Worm (Caenorhabditis elegans): ENCODE measurements around the gene Y39B6A.29.

Y39B6A.29 gene

ce11 chrV:18980980-18981529, 43.5 kb downstream of the Y39B6A.29 start, which contains the start of the genes mrps-35 and sws-1 (continued):
- TF ChIP-seq elt-2 (tag; optimal IDR thresholded peaks at IDR 0.05) (peak; percentile 56), ahr-1 (tag; optimal IDR thresholded peaks at IDR 0.05) (no peak), ref-2 (tag; optimal IDR thresholded peaks at IDR 0.05) (peak; percentile 92), tbx-2 (tag; optimal IDR thresholded peaks at IDR 0.05) (peak; percentile 78), sox-2 (GFP tag; IDR thresholded peaks at IDR 0.05) (no peak), pqm-1 (tag; optimal IDR thresholded peaks at IDR 0.05) (peak; percentile 5), ceh-31 (tag; optimal IDR thresholded peaks at IDR 0.05) (peak; percentile 97), ceh-22 (tag; optimal IDR thresholded peaks at IDR 0.05) (no peak), K09A11.1 (tag; optimal IDR thresholded peaks at IDR 0.05; ENCODE audit: insufficient read depth) (no peak), fkh-6 (tag; optimal IDR thresholded peaks at IDR 0.05) (peak; percentile 26), madf-2 (tag; optimal IDR thresholded peaks at IDR 0.05) (no peak), T23F11.4 (GFP tag; optimal IDR thresholded peaks at IDR 0.05) (no peak), rnt-1 (tag; optimal IDR thresholded peaks at IDR 0.05) (peak; percentile 87), lim-6 (tag; optimal IDR thresholded peaks at IDR 0.05) (peak; percentile 73), ztf-16 (tag; optimal IDR thresholded peaks at IDR 0.05) (peak; percentile 53), nhr-232 (tag; optimal IDR thresholded peaks at IDR 0.05) (no peak), nhr-11 (tag; optimal IDR thresholded peaks at IDR 0.05) (no peak), ceh-45 (GFP tag; IDR thresholded peaks at IDR 0.05) (no peak), ceh-6 (GFP tag; optimal IDR thresholded peaks at IDR 0.05) (no peak), ceh-48 (tag; optimal IDR thresholded peaks at IDR 0.05) (no peak), fkh-10 (GFP tag; optimal IDR thresholded peaks at IDR 0.05) (no peak), pha-2 (tag; optimal IDR thresholded peaks at IDR 0.05) (peak; percentile 65), hlh-6 (tag; optimal IDR thresholded peaks at IDR 0.05) (peak; percentile 51), tbx-7 (tag; optimal IDR thresholded peaks at IDR 0.05) (peak; percentile 94)

DNA sequence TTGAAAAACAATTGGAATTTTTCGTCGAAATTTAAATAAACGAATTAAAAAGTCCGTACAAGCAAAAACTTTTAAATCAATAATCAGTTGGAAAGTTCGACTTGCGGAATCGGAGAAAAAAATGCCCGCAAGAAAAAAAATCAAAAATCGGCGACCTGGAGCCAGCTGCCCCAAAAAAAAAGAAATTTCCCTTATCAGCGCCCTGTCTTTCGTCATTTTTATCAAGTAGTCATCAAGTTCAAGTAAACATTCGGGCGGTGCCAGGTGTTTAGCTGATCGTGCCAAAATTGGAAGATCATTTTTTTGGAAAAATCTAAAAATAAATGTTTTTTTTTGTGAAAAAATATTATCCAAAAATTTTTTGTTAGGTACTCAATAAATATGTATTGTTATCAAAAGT, 46.3 kb downstream of the Y39B6A.29 start:
- TF ChIP-seq pqm-1 (tag; optimal IDR thresholded peaks at IDR 0.05) (no peak), zip-5 (tag; optimal IDR thresholded peaks at IDR 0.05) (no peak), madf-2 (tag; optimal IDR thresholded peaks at IDR 0.05) (no peak), pag-3 (tag; optimal IDR thresholded peaks at IDR 0.05; ENCODE audit: borderline replicate concordance) (no peak), ceh-22 (tag; optimal IDR thresholded peaks at IDR 0.05) (no peak)

ce11 chrV:18977876-18978275, 46.7 kb downstream of the Y39B6A.29 start, which contains the start of gene Y39B6A.41:
Gene Y39B6A.41, minus strand, starts transcription at chrV:18977976.
- TF ChIP-seq gmeb-2 (tag; optimal IDR thresholded peaks at IDR 0.05), result no peak
- no peak for TF ChIP-seq syd-9 (tag; optimal IDR thresholded peaks at IDR 0.05)
- TF ChIP-seq ceh-48 (tag; optimal IDR thresholded peaks at IDR 0.05), result no peak
- no peak for TF ChIP-seq nhr-11 (tag; optimal IDR thresholded peaks at IDR 0.05)
- no peak for TF ChIP-seq zip-5 (tag; optimal IDR thresholded peaks at IDR 0.05)
- TF ChIP-seq pax-1 (tag; optimal IDR thresholded peaks at IDR 0.05), result no peak
- TF ChIP-seq K02D7.2 (tag; optimal IDR thresholded peaks at IDR 0.05), result no peak
- no peak for TF ChIP-seq odd-2 (tag; optimal IDR thresholded peaks at IDR 0.05)
- TF ChIP-seq ceh-22 (tag; optimal IDR thresholded peaks at IDR 0.05), result no peak
- TF ChIP-seq pag-3 (tag; optimal IDR thresholded peaks at IDR 0.05; ENCODE audit: borderline replicate concordance), result no peak
- TF ChIP-seq ceh-18 (tag; optimal IDR thresholded peaks at IDR 0.05), result no peak

DNA sequence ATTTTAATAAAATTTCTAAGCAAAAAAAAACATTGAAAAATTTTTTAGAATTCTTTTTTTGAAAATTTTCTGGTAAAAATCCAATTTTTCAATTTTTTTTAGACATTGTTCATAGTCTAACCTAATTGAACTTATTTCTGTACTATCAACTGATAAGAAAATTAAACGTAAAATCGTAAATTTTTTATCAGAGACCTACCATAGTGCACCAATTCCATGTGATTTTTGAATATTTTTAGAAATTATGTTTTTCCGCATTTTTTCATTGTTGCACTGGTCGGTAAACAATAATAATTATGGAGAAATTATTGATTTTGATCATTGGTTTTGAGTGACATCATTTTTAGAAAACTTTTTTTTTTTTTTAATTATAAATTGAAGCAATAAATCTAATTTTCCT, 48.0 kb downstream of the Y39B6A.29 start:
- no peak for TF ChIP-seq ceh-19 (GFP tag; optimal IDR thresholded peaks at IDR 0.05)
- TF ChIP-seq ttx-3 (tag; optimal IDR thresholded peaks at IDR 0.05), result no peak
- no peak for TF ChIP-seq unc-86 (tag; optimal IDR thresholded peaks at IDR 0.05)
- TF ChIP-seq nfya-1 (tag; optimal IDR thresholded peaks at IDR 0.05), result no peak
- no peak for TF ChIP-seq K02D7.2 (tag; optimal IDR thresholded peaks at IDR 0.05)
- no peak for TF ChIP-seq pha-4 (tag; optimal IDR thresholded peaks at IDR 0.05)
- no peak for TF ChIP-seq zip-5 (tag; optimal IDR thresholded peaks at IDR 0.05)
- TF ChIP-seq ceh-34 (tag; optimal IDR thresholded peaks at IDR 0.05), result no peak
- TF ChIP-seq ztf-16 (tag; optimal IDR thresholded peaks at IDR 0.05), result no peak
- TF ChIP-seq ceh-45 (GFP tag; IDR thresholded peaks at IDR 0.05), result no peak
- TF ChIP-seq syd-9 (tag; optimal IDR thresholded peaks at IDR 0.05), result no peak
- TF ChIP-seq ceh-22 (tag; optimal IDR thresholded peaks at IDR 0.05), result no peak
- no peak for TF ChIP-seq mec-3 (tag; optimal IDR thresholded peaks at IDR 0.05; ENCODE audit: borderline replicate concordance)
- no peak for TF ChIP-seq ama-1 (optimal IDR thresholded peaks at IDR 0.05)
- TF ChIP-seq hlh-8 (tag; optimal IDR thresholded peaks at IDR 0.05), result no peak
- TF ChIP-seq pha-2 (tag; optimal IDR thresholded peaks at IDR 0.05), result no peak
- no peak for TF ChIP-seq ceh-14 (tag; optimal IDR thresholded peaks at IDR 0.05)

Data from whole organism, late embryonic.